Worm (Caenorhabditis elegans) whole organism, L4 larva: ENCODE measurements around the gene AC3.12.

Experiments used
- F10B5.3 ChIP-seq: sonication (generic microtip); optimal IDR thresholded peaks from 2 replicates; lab custom pipeline; 2016; ENCODE audit warnings: mild to moderate bottlenecking, missing genetic modification characterization, missing compliant biosample characterization
- F37D6.2 ChIP-seq: sonication (generic microtip); optimal IDR thresholded peaks from 2 replicates; lab custom pipeline; 2016; ENCODE audit warnings: mild to moderate bottlenecking, missing genetic modification characterization, missing compliant biosample characterization
- F49E8.2 ChIP-seq: sonication (generic microtip); optimal IDR thresholded peaks from 2 replicates; lab custom pipeline; 2016; ENCODE audit warnings: missing compliant biosample characterization, mild to moderate bottlenecking, missing genetic modification characterization, borderline replicate concordance
- T20F7.1 ChIP-seq: fragments of 200-800 bp; sonication (Bioruptor generic); optimal IDR thresholded peaks from 2 replicates; lab custom pipeline; 2018; ENCODE audit warnings: mild to moderate bottlenecking, missing genetic modification characterization, missing compliant biosample characterization
- ZK546.5 ChIP-seq, 2 experiments: sonication (generic microtip); optimal IDR thresholded peaks; 2 replicates each; lab custom pipeline; 2017; ENCODE audit warnings: missing biosample characterization in 2 of 2, missing genetic modification characterization in 2 of 2
- aha-1 ChIP-seq: fragments of 150-350 bp; peaks from one replicate; lab custom pipeline; 2014; ENCODE audit warnings: missing biosample characterization, missing genetic modification characterization
- ceh-44 ChIP-seq: fragments of 200-800 bp; sonication (Bioruptor generic); IDR thresholded peaks from 2 replicates; pipeline ENCODE4 v1.3.6; 2022; ENCODE audit warnings: missing genetic modification reagents, missing genetic modification characterization, missing compliant biosample characterization
- daf-16 ChIP-seq, 3 experiments: sonication (generic microtip); optimal IDR thresholded peaks; 2 replicates each; lab custom pipeline; 2016 to 2017; ENCODE audit warnings: missing genetic modification characterization in 3 of 3, missing genetic modification reagents in 3 of 3, mild to moderate bottlenecking in 2 of 3, missing compliant biosample characterization in 2 of 3, missing biosample characterization in 1 of 3, moderate library complexity in 1 of 3
- daf-19 ChIP-seq: fragments of 200-800 bp; sonication (Bioruptor generic); conservative IDR thresholded peaks from 2 replicates; pipeline ENCODE4 v1.3.6; 2022; ENCODE audit warnings: missing genetic modification characterization, missing compliant biosample characterization
- dmd-6 ChIP-seq: fragments of 200-800 bp; sonication (Bioruptor generic); IDR thresholded peaks from 2 replicates; pipeline ENCODE4 v1.3.6; 2022; ENCODE audit warnings: missing genetic modification reagents, missing genetic modification characterization, missing compliant biosample characterization
- dpl-1 ChIP-seq: fragments of 150-350 bp; optimal IDR thresholded peaks from 2 replicates; lab custom pipeline; 2014; ENCODE audit warnings: missing biosample characterization, missing genetic modification reagents, missing genetic modification characterization
- dve-1 ChIP-seq: sonication (generic microtip); optimal IDR thresholded peaks from 2 replicates; lab custom pipeline; 2017; ENCODE audit warnings: antibody characterized with exemption, mild to moderate bottlenecking, missing genetic modification characterization, missing compliant biosample characterization; ENCODE audit not compliant: insufficient read depth
- hif-1 ChIP-seq, 2 experiments: sonication (generic microtip); optimal IDR thresholded peaks; 2 replicates each; lab custom pipeline; 2016 to 2017; ENCODE audit warnings: missing compliant biosample characterization in 2 of 2, missing genetic modification characterization in 2 of 2, missing genetic modification reagents in 2 of 2, missing genotype in 2 of 2, mild to moderate bottlenecking in 1 of 2
- hlh-30 ChIP-seq: sonication (generic microtip); optimal IDR thresholded peaks from 2 replicates; lab custom pipeline; 2017; ENCODE audit warnings: antibody characterized with exemption, mild to moderate bottlenecking, missing genetic modification characterization, missing compliant biosample characterization; ENCODE audit not compliant: insufficient read depth
- lin-15B ChIP-seq: fragments of 150-350 bp; sonication (generic microtip); optimal IDR thresholded peaks from 3 replicates; lab custom pipeline; 2014; ENCODE audit warnings: missing biosample characterization, missing genetic modification characterization
- lsy-2 ChIP-seq, 2 experiments: fragments of 150-350 bp in 1 of 2; sonication (generic microtip) in 1 of 2; optimal IDR thresholded peaks; 2 replicates each; lab custom pipeline; 2014 to 2017; ENCODE audit warnings: missing biosample characterization in 2 of 2, missing genetic modification characterization in 2 of 2
- madf-9 ChIP-seq: fragments of 200-800 bp; sonication (Bioruptor generic); conservative IDR thresholded peaks from 2 replicates; pipeline ENCODE4 v1.3.6; 2022; ENCODE audit warnings: missing genetic modification reagents, missing genetic modification characterization, missing compliant biosample characterization
- mep-1 ChIP-seq: fragments of 150-350 bp; sonication (generic microtip); optimal IDR thresholded peaks from 3 replicates; lab custom pipeline; 2014; ENCODE audit warnings: missing biosample characterization, missing genetic modification characterization
- mes-2 ChIP-seq: sonication (generic microtip); optimal IDR thresholded peaks from 2 replicates; lab custom pipeline; 2016; ENCODE audit warnings: missing genotype, mild to moderate bottlenecking, missing genetic modification characterization, missing compliant biosample characterization; ENCODE audit not compliant: poor library complexity, severe bottlenecking
- mxl-2 ChIP-seq: fragments of 200-800 bp; sonication (Bioruptor generic); conservative IDR thresholded peaks from 2 replicates; pipeline ENCODE4 v1.3.6; 2022; ENCODE audit warnings: missing genetic modification reagents, missing genetic modification characterization, missing compliant biosample characterization
- nhr-102 ChIP-seq: sonication (generic microtip); optimal IDR thresholded peaks from 2 replicates; lab custom pipeline; 2016; ENCODE audit warnings: mild to moderate bottlenecking, missing genetic modification characterization, moderate library complexity, missing compliant biosample characterization
- nhr-11 ChIP-seq: fragments of 150-350 bp; optimal IDR thresholded peaks from 2 replicates; lab custom pipeline; 2014; ENCODE audit warnings: missing biosample characterization, missing genetic modification characterization
- nhr-25 ChIP-seq: sonication (generic microtip); optimal IDR thresholded peaks from 2 replicates; lab custom pipeline; 2017; ENCODE audit warnings: missing genetic modification characterization, mild to moderate bottlenecking, missing compliant biosample characterization, antibody characterized with exemption, moderate library complexity, borderline replicate concordance; ENCODE audit not compliant: insufficient read depth
- nhr-28 ChIP-seq: fragments of 150-350 bp; optimal IDR thresholded peaks from 2 replicates; lab custom pipeline; 2014; ENCODE audit warnings: missing biosample characterization, missing genetic modification characterization
- nhr-42 ChIP-seq: fragments of 200-800 bp; sonication (Bioruptor generic); IDR thresholded peaks from 2 replicates; pipeline ENCODE4 v1.3.6; 2022; ENCODE audit warnings: missing genetic modification characterization, missing compliant biosample characterization
- nhr-48 ChIP-seq: sonication (generic microtip); optimal IDR thresholded peaks from 2 replicates; lab custom pipeline; 2016; ENCODE audit warnings: mild to moderate bottlenecking, missing genetic modification characterization, missing compliant biosample characterization
- nhr-6 ChIP-seq: fragments of 150-350 bp; optimal IDR thresholded peaks from 2 replicates; lab custom pipeline; 2014; ENCODE audit warnings: missing biosample characterization, missing genetic modification characterization
- pha-4 ChIP-seq, 2 experiments: fragments of 150-350 bp in 1 of 2; fragments of 200-800 bp in 1 of 2; sonication (Bioruptor generic) in 1 of 2; IDR thresholded peaks in 1 of 2; optimal IDR thresholded peaks in 1 of 2; 2 replicates each; pipeline versions ENCODE4 v1.3.6 to Lab custom; 2014 to 2022; ENCODE audit warnings: missing genetic modification characterization in 2 of 2, missing genetic modification reagents in 2 of 2, missing biosample characterization in 1 of 2, missing compliant biosample characterization in 1 of 2
- php-3 ChIP-seq: fragments of 200-800 bp; sonication (Bioruptor generic); IDR thresholded peaks from 2 replicates; pipeline ENCODE4 v1.3.6; 2022; ENCODE audit warnings: missing genetic modification reagents, missing genetic modification characterization, missing compliant biosample characterization
- saeg-2 ChIP-seq: fragments of 200-800 bp; sonication (Bioruptor generic); IDR thresholded peaks from 2 replicates; pipeline ENCODE4 v1.3.6; 2022; ENCODE audit warnings: missing genetic modification reagents, missing genetic modification characterization, missing compliant biosample characterization
- set-16 ChIP-seq: fragments of 200-800 bp; sonication (Bioruptor generic); IDR thresholded peaks from 2 replicates; pipeline ENCODE4 v1.3.6; 2022; ENCODE audit warnings: missing genetic modification reagents, missing genetic modification characterization, missing compliant biosample characterization
- spr-1 ChIP-seq: sonication (generic microtip); optimal IDR thresholded peaks from 2 replicates; lab custom pipeline; 2016; ENCODE audit warnings: mild to moderate bottlenecking, missing genetic modification characterization, missing compliant biosample characterization
- tra-1 ChIP-seq: fragments of 200-800 bp; sonication (Bioruptor generic); IDR thresholded peaks from 2 replicates; pipeline ENCODE4 v1.3.6; 2022; ENCODE audit warnings: missing genetic modification reagents, missing genetic modification characterization, missing compliant biosample characterization
- unc-130 ChIP-seq: sonication (generic microtip); optimal IDR thresholded peaks from 2 replicates; lab custom pipeline; 2016; ENCODE audit warnings: missing genetic modification reagents, missing genetic modification characterization, missing compliant biosample characterization
- vab-7 ChIP-seq: fragments of 200-800 bp; sonication (Bioruptor generic); IDR thresholded peaks from 2 replicates; pipeline ENCODE4 v1.3.6; 2022; ENCODE audit warnings: missing genetic modification reagents, missing genetic modification characterization, missing compliant biosample characterization
- zfp-2 ChIP-seq: sonication (generic microtip); optimal IDR thresholded peaks from 2 replicates; lab custom pipeline; 2016; ENCODE audit warnings: mild to moderate bottlenecking, missing genetic modification characterization, missing compliant biosample characterization
- zip-11 ChIP-seq: fragments of 200-800 bp; sonication (Bioruptor generic); IDR thresholded peaks from 2 replicates; pipeline ENCODE4 v1.3.6; 2022; ENCODE audit warnings: missing genetic modification characterization, missing compliant biosample characterization
- ztf-11 ChIP-seq: fragments of 150-350 bp; optimal IDR thresholded peaks from 2 replicates; lab custom pipeline; 2014; ENCODE audit warnings: missing biosample characterization, missing genetic modification characterization
- ztf-7 ChIP-seq: fragments of 150-350 bp; optimal IDR thresholded peaks from 2 replicates; lab custom pipeline; 2014; ENCODE audit warnings: missing biosample characterization, missing genetic modification characterization

AC3.12 gene

DNA sequence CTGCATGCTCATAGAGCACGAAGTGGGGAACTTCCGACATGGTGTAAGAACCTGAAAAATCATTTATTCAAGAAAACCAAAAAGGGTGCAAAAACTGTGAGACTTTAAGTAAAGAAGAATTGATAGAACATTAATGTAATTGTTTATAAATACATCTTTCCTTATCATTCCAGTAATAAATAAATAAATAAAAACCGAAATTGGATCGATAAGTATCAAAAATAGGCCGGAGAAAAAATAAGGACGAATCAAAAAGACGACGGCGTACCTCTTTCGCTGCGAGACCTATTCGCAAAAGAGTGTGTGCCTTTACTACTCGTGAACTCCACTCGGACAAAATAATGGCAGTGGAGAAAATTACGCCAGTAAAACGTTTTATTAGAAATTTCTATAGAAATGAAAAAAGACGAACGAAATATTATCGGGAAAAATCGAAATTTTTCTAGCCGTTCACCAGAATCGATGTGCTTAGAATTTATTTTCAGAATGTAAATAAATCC is 26.2 kb downstream of the AC3.12 start, which contains the start of gene nol-56 (continued):
- TF ChIP-seq nhr-6 (tag; lab: Kevin White, UChicago), result peak; percentile 62
- no peak for TF ChIP-seq aha-1 (tag; lab: Kevin White, UChicago)
- peak; percentile 11 for TF ChIP-seq F49E8.2 (tag; lab: Kevin White, UChicago)
- TF ChIP-seq spr-1, result peak; percentile 52
- peak; percentile 93 for TF ChIP-seq mes-2 (tag; lab: Kevin White, UChicago)
- peak in 1 of 2 experiments; percentile 94 for TF ChIP-seq lsy-2 (tag; optimal IDR thresholded peaks at IDR 0.05; lab: Kevin White, UChicago)
- TF ChIP-seq dve-1 (tag; lab: Kevin White, UChicago), result peak; percentile 82
- peak; percentile 62 for TF ChIP-seq ztf-7 (tag; lab: Kevin White, UChicago)
- peak; percentile 34 for TF ChIP-seq nhr-102 (tag; lab: Kevin White, UChicago)
- TF ChIP-seq hlh-30, result peak; percentile 71
- TF ChIP-seq dpl-1 (GFP tag; lab: Kevin White, UChicago), result peak; percentile 89
- TF ChIP-seq php-3, result no peak
- TF ChIP-seq nhr-11 (tag; lab: Kevin White, UChicago), result peak; percentile 62
- TF ChIP-seq zip-11 (GFP tag; lab: Robert Waterston, UW), result no peak
- peak; percentile 22 for TF ChIP-seq zfp-2 (tag; lab: Kevin White, UChicago)
- TF ChIP-seq ZK546.5 (tag; optimal IDR thresholded peaks at IDR 0.05; lab: Kevin White, UChicago), result peak in 1 of 2 experiments; percentile 24
- no peak for TF ChIP-seq set-16
- TF ChIP-seq pha-4 (GFP tag; IDR thresholded peaks at IDR 0.05; lab: Robert Waterston, UW), result peak; percentile 65; the same call in 1 of the 2 replicates
- peak; percentile 32 for TF ChIP-seq pha-4 (tag; optimal IDR thresholded peaks at IDR 0.05; lab: Kevin White, UChicago)
- no peak for TF ChIP-seq daf-19
- TF ChIP-seq saeg-2 (GFP tag; lab: Robert Waterston, UW), result no peak
- TF ChIP-seq nhr-42, result 0 out of 2 replicates have a peak, but pooled peaks have one; percentile 8
- TF ChIP-seq ztf-11 (tag; lab: Kevin White, UChicago), result no peak
- TF ChIP-seq mep-1 (tag; lab: Kevin White, UChicago), result peak; percentile 87
- TF ChIP-seq T20F7.1 (GFP tag; lab: Kevin White, UChicago), result peak; percentile 77
- peak; percentile 47 for TF ChIP-seq F37D6.2 (tag; lab: Kevin White, UChicago)
- peak; percentile 27 for TF ChIP-seq nhr-48
- TF ChIP-seq nhr-25 (tag; lab: Kevin White, UChicago), result peak; percentile 79
- TF ChIP-seq lin-15B, result no peak
- no peak for TF ChIP-seq mxl-2 (GFP tag; lab: Robert Waterston, UW)
- TF ChIP-seq dmd-6, result peak; percentile 80
- peak; percentile 64 for TF ChIP-seq unc-130 (GFP tag; lab: Kevin White, UChicago)
- peak; percentile 60 for TF ChIP-seq nhr-28 (tag; lab: Kevin White, UChicago)
- no peak for TF ChIP-seq ceh-44 (GFP tag; lab: Robert Waterston, UW)
- TF ChIP-seq vab-7 (GFP tag; lab: Robert Waterston, UW), result no peak; the same call in 1 of the 2 replicates
- peak; percentile 10 to 58 for TF ChIP-seq hif-1 (tag; optimal IDR thresholded peaks at IDR 0.05; lab: Kevin White, UChicago)
- TF ChIP-seq tra-1 (GFP tag; lab: Robert Waterston, UW), result no peak
- no peak for TF ChIP-seq madf-9 (GFP tag; lab: Robert Waterston, UW)
- TF ChIP-seq F10B5.3 (tag; lab: Kevin White, UChicago), result no peak
- peak in 1 of 2 experiments; percentile 4 for TF ChIP-seq daf-16 (GFP tag; optimal IDR thresholded peaks at IDR 0.05; lab: Kevin White, UChicago)
- TF ChIP-seq daf-16 (tag; optimal IDR thresholded peaks at IDR 0.05; lab: Kevin White, UChicago), result peak; percentile 62
